Worm (Caenorhabditis elegans) whole organism, L2 larva: ENCODE data around the gene oops-1.

Experiments
- C34F6.9 ChIP-seq: fragments of 150-350 bp; optimal IDR thresholded peaks from 2 replicates; lab custom pipeline; 2014; ENCODE audit warnings: missing biosample characterization, missing genetic modification characterization
- F13H6.1 ChIP-seq: sonication (generic microtip); optimal IDR thresholded peaks from 2 replicates; lab custom pipeline; 2016; ENCODE audit warnings: missing genetic modification characterization, missing compliant biosample characterization
- R02D3.7 ChIP-seq: fragments of 150-350 bp; optimal IDR thresholded peaks from 2 replicates; lab custom pipeline; 2014; ENCODE audit warnings: missing biosample characterization, missing genetic modification characterization
- Y55F3AM.14 ChIP-seq: fragments of 200-800 bp; sonication (Bioruptor generic); optimal IDR thresholded peaks from 2 replicates; lab custom pipeline; 2018; ENCODE audit warnings: mild to moderate bottlenecking, missing genetic modification characterization, missing compliant biosample characterization
- ZK546.5 ChIP-seq: sonication (generic microtip); optimal IDR thresholded peaks from 2 replicates; lab custom pipeline; 2017; ENCODE audit warnings: missing biosample characterization, missing genetic modification characterization
- alr-1 ChIP-seq: fragments of 150-350 bp; optimal IDR thresholded peaks from 2 replicates; lab custom pipeline; 2014; ENCODE audit warnings: missing biosample characterization, missing genetic modification characterization
- aly-2 ChIP-seq: fragments of 150-350 bp; optimal IDR thresholded peaks from 2 replicates; lab custom pipeline; 2014; ENCODE audit warnings: missing biosample characterization, missing genetic modification characterization
- ama-1 ChIP-seq: fragments of 150-350 bp; optimal IDR thresholded peaks from 2 replicates; lab custom pipeline; 2018; ENCODE audit warnings: inconsistent platforms
- blmp-1 ChIP-seq: sonication (generic microtip); optimal IDR thresholded peaks from 2 replicates; lab custom pipeline; 2017; ENCODE audit warnings: missing genetic modification characterization, mild to moderate bottlenecking, missing compliant biosample characterization, antibody characterized with exemption, moderate library complexity; ENCODE audit not compliant: insufficient read depth
- ceh-16 ChIP-seq: fragments of 150-350 bp; optimal IDR thresholded peaks from 2 replicates; lab custom pipeline; 2014; ENCODE audit warnings: missing biosample characterization, missing genetic modification characterization
- ceh-82 ChIP-seq: fragments of 150-350 bp; optimal IDR thresholded peaks from 2 replicates; lab custom pipeline; 2014; ENCODE audit warnings: missing biosample characterization, missing genetic modification characterization
- crh-2 ChIP-seq: sonication (generic microtip); optimal IDR thresholded peaks from 2 replicates; lab custom pipeline; 2017; ENCODE audit warnings: missing biosample characterization, missing genetic modification characterization
- dmd-4 ChIP-seq: sonication (generic microtip); optimal IDR thresholded peaks from 2 replicates; lab custom pipeline; 2017; ENCODE audit warnings: missing biosample characterization, missing genetic modification characterization
- egl-27 ChIP-seq: sonication (generic microtip); optimal IDR thresholded peaks from 3 replicates; lab custom pipeline; 2017; ENCODE audit warnings: missing biosample characterization, missing genetic modification reagents, missing genetic modification characterization
- elt-1 ChIP-seq: fragments of 150-350 bp; optimal IDR thresholded peaks from 2 replicates; lab custom pipeline; 2014; ENCODE audit warnings: missing biosample characterization, missing genetic modification characterization
- elt-3 ChIP-seq: sonication (generic microtip); optimal IDR thresholded peaks from 2 replicates; lab custom pipeline; 2017; ENCODE audit warnings: missing biosample characterization, missing genetic modification characterization
- fos-1 ChIP-seq: fragments of 150-350 bp; optimal IDR thresholded peaks from 2 replicates; lab custom pipeline; 2014; ENCODE audit warnings: missing biosample characterization, missing genetic modification characterization
- gmeb-1 ChIP-seq: fragments of 150-350 bp; optimal IDR thresholded peaks from 2 replicates; lab custom pipeline; 2014; ENCODE audit warnings: missing biosample characterization, missing genetic modification characterization
- lin-11 ChIP-seq: fragments of 150-350 bp; sonication (generic microtip); optimal IDR thresholded peaks from 2 replicates; lab custom pipeline; 2014; ENCODE audit warnings: missing biosample characterization, missing genetic modification characterization, inconsistent platforms, mixed read lengths
- lin-13 ChIP-seq: fragments of 150-350 bp; optimal IDR thresholded peaks from 2 replicates; lab custom pipeline; 2014; ENCODE audit warnings: missing biosample characterization, missing genetic modification reagents, missing genetic modification characterization
- lin-39 ChIP-seq: fragments of 150-350 bp; optimal IDR thresholded peaks from 2 replicates; lab custom pipeline; 2014; ENCODE audit warnings: missing biosample characterization, missing genetic modification reagents, missing genetic modification characterization
- lsy-2 ChIP-seq, 2 experiments: fragments of 150-350 bp in 1 of 2; sonication (generic microtip) in 1 of 2; optimal IDR thresholded peaks; 2 replicates each; lab custom pipeline; 2014 to 2017; ENCODE audit warnings: missing biosample characterization in 2 of 2, missing genetic modification characterization in 2 of 2
- mab-5 ChIP-seq: fragments of 150-350 bp; optimal IDR thresholded peaks from 2 replicates; lab custom pipeline; 2014; ENCODE audit warnings: missing biosample characterization, missing genetic modification characterization
- mbf-1 ChIP-seq: sonication (generic microtip); optimal IDR thresholded peaks from 2 replicates; lab custom pipeline; 2017; ENCODE audit warnings: missing biosample characterization, missing genetic modification characterization
- mdl-1 ChIP-seq, 2 experiments: fragments of 150-350 bp in 1 of 2; sonication (generic microtip) in 1 of 2; optimal IDR thresholded peaks; 2 replicates each; lab custom pipeline; 2017; ENCODE audit warnings: missing biosample characterization in 2 of 2, missing genetic modification characterization in 2 of 2
- nhr-10 ChIP-seq: sonication (generic microtip); optimal IDR thresholded peaks from 2 replicates; lab custom pipeline; 2017; ENCODE audit warnings: missing biosample characterization, missing genetic modification characterization
- nhr-11 ChIP-seq: fragments of 150-350 bp; optimal IDR thresholded peaks from 2 replicates; lab custom pipeline; 2014; ENCODE audit warnings: missing biosample characterization, missing genetic modification characterization
- nhr-12 ChIP-seq: fragments of 150-350 bp; optimal IDR thresholded peaks from 2 replicates; lab custom pipeline; 2014; ENCODE audit warnings: missing biosample characterization, missing genetic modification characterization
- nhr-129 ChIP-seq: fragments of 150-350 bp; optimal IDR thresholded peaks from 2 replicates; lab custom pipeline; 2014; ENCODE audit warnings: missing biosample characterization, missing genetic modification characterization
- nhr-21 ChIP-seq: fragments of 150-350 bp; optimal IDR thresholded peaks from 2 replicates; lab custom pipeline; 2014; ENCODE audit warnings: missing biosample characterization, missing genetic modification characterization
- nhr-23 ChIP-seq: fragments of 150-350 bp; optimal IDR thresholded peaks from 2 replicates; lab custom pipeline; 2014; ENCODE audit warnings: missing biosample characterization, missing genetic modification reagents, missing genetic modification characterization
- nhr-237 ChIP-seq: fragments of 150-350 bp; optimal IDR thresholded peaks from 2 replicates; lab custom pipeline; 2014; ENCODE audit warnings: missing biosample characterization, missing genetic modification characterization
- nhr-25 ChIP-seq: fragments of 150-350 bp; sonication (generic microtip); optimal IDR thresholded peaks from 3 replicates; lab custom pipeline; 2014; ENCODE audit warnings: missing biosample characterization, missing genetic modification characterization
- nhr-6 ChIP-seq: fragments of 150-350 bp; optimal IDR thresholded peaks from 2 replicates; lab custom pipeline; 2014; ENCODE audit warnings: missing biosample characterization, missing genetic modification characterization
- nhr-77 ChIP-seq: fragments of 150-350 bp; optimal IDR thresholded peaks from 2 replicates; lab custom pipeline; 2014; ENCODE audit warnings: missing biosample characterization, missing genetic modification characterization
- peb-1 ChIP-seq: fragments of 150-350 bp; optimal IDR thresholded peaks from 2 replicates; lab custom pipeline; 2014; ENCODE audit warnings: missing biosample characterization, missing genetic modification characterization
- sem-4 ChIP-seq: fragments of 150-350 bp; optimal IDR thresholded peaks from 2 replicates; lab custom pipeline; 2014; ENCODE audit warnings: missing biosample characterization, missing genetic modification reagents, missing genetic modification characterization
- skn-1 ChIP-seq: sonication (generic microtip); optimal IDR thresholded peaks from 2 replicates; lab custom pipeline; 2017; ENCODE audit warnings: missing biosample characterization, missing genetic modification characterization
- sma-3 ChIP-seq: sonication (generic microtip); optimal IDR thresholded peaks from 2 replicates; lab custom pipeline; 2016; ENCODE audit warnings: missing genetic modification reagents, missing genetic modification characterization, missing compliant biosample characterization
- sma-9 ChIP-seq, 2 experiments: fragments of 150-350 bp in 1 of 2; sonication (generic microtip) in 1 of 2; optimal IDR thresholded peaks; 2 replicates each; lab custom pipeline; 2014 to 2016; ENCODE audit warnings: missing genetic modification characterization in 2 of 2, mild to moderate bottlenecking in 1 of 2, missing biosample characterization in 1 of 2, missing compliant biosample characterization in 1 of 2, missing genetic modification reagents in 1 of 2, moderate library complexity in 1 of 2
- snpc-4 ChIP-seq: fragments of 150-350 bp; optimal IDR thresholded peaks from 2 replicates; lab custom pipeline; 2014; ENCODE audit warnings: missing biosample characterization, missing genetic modification characterization
- unc-39 ChIP-seq: fragments of 150-350 bp; optimal IDR thresholded peaks from 2 replicates; lab custom pipeline; 2014; ENCODE audit warnings: missing biosample characterization, missing genetic modification characterization
- unc-55 ChIP-seq: fragments of 150-350 bp; sonication (generic microtip); optimal IDR thresholded peaks from 3 replicates; lab custom pipeline; 2014; ENCODE audit warnings: missing biosample characterization, missing genetic modification reagents, missing genetic modification characterization
- unc-62 ChIP-seq: fragments of 150-350 bp; optimal IDR thresholded peaks from 2 replicates; lab custom pipeline; 2014; ENCODE audit warnings: missing biosample characterization, missing genetic modification reagents, missing genetic modification characterization
- zag-1 ChIP-seq: fragments of 150-350 bp; optimal IDR thresholded peaks from 2 replicates; lab custom pipeline; 2014; ENCODE audit warnings: missing biosample characterization, missing genetic modification characterization
- ztf-1 ChIP-seq: fragments of 200-800 bp; sonication (Bioruptor generic); conservative IDR thresholded peaks from 2 replicates; pipeline ENCODE4 v1.3.6; 2022; ENCODE audit warnings: missing genetic modification characterization, missing compliant biosample characterization
- ztf-11 ChIP-seq: sonication (generic microtip); optimal IDR thresholded peaks from 2 replicates; lab custom pipeline; 2017; ENCODE audit warnings: missing biosample characterization, missing genetic modification characterization
- ztf-4 ChIP-seq: fragments of 150-350 bp; optimal IDR thresholded peaks from 2 replicates; lab custom pipeline; 2014; ENCODE audit warnings: missing biosample characterization, missing genetic modification characterization

Gene oops-1

ce11 chrIV:5766804-5767203, 47.1 kb downstream of the oops-1 start:
- TF ChIP-seq ceh-82 (tag; lab: Kevin White, UChicago): no peak
- no peak for TF ChIP-seq unc-39
- no peak for TF ChIP-seq alr-1 (tag; lab: Kevin White, UChicago)
- no peak for TF ChIP-seq nhr-23 (tag; lab: Kevin White, UChicago)
- no peak for TF ChIP-seq elt-3
- TF ChIP-seq peb-1 (tag; lab: Kevin White, UChicago): no peak
- no peak for TF ChIP-seq gmeb-1
- no peak for TF ChIP-seq nhr-6 (tag; lab: Kevin White, UChicago)
- TF ChIP-seq nhr-10 (tag; lab: Kevin White, UChicago): no peak

ce11 chrIV:5765652-5766051, 48.3 kb downstream of the oops-1 start:
- TF ChIP-seq lin-39 (tag; lab: Kevin White, UChicago): no peak
- TF ChIP-seq nhr-23 (tag; lab: Kevin White, UChicago): no peak
- no peak for TF ChIP-seq nhr-10 (tag; lab: Kevin White, UChicago)
- TF ChIP-seq nhr-25: peak; percentile 45
- TF ChIP-seq ceh-82 (tag; lab: Kevin White, UChicago): no peak
- peak; percentile 17 for TF ChIP-seq egl-27 (tag; lab: Kevin White, UChicago)
- TF ChIP-seq lsy-2 (tag; optimal IDR thresholded peaks at IDR 0.05; lab: Kevin White, UChicago): no peak
- no peak for TF ChIP-seq unc-62 (GFP tag; lab: Kevin White, UChicago)
- TF ChIP-seq nhr-237 (tag; lab: Kevin White, UChicago): no peak
- TF ChIP-seq fos-1: peak; percentile 52
- no peak for TF ChIP-seq ztf-11
- no peak for TF ChIP-seq Y55F3AM.14 (GFP tag; lab: Kevin White, UChicago)
- TF ChIP-seq nhr-21 (tag; lab: Kevin White, UChicago): peak; percentile 36
- TF ChIP-seq ama-1: no peak
- TF ChIP-seq mab-5 (tag; lab: Kevin White, UChicago): no peak
- no peak for TF ChIP-seq lin-11 (tag; lab: Kevin White, UChicago)
- no peak for TF ChIP-seq C34F6.9
- peak; percentile 78 for TF ChIP-seq sma-9 (GFP tag; optimal IDR thresholded peaks at IDR 0.05; lab: Kevin White, UChicago)
- TF ChIP-seq sma-9 (tag; optimal IDR thresholded peaks at IDR 0.05; lab: Kevin White, UChicago): no peak
- no peak for TF ChIP-seq lin-13 (GFP tag; lab: Kevin White, UChicago)
- TF ChIP-seq nhr-12 (tag; lab: Kevin White, UChicago): no peak
- no peak for TF ChIP-seq dmd-4 (tag; lab: Kevin White, UChicago)
- TF ChIP-seq nhr-77: no peak
- TF ChIP-seq ztf-4: no peak
- TF ChIP-seq sem-4 (tag; lab: Kevin White, UChicago): no peak
- no peak for TF ChIP-seq mbf-1
- no peak for TF ChIP-seq ztf-1 (GFP tag; lab: Robert Waterston, UW)
- TF ChIP-seq snpc-4 (tag; lab: Kevin White, UChicago): no peak
- no peak for TF ChIP-seq mdl-1 (tag; optimal IDR thresholded peaks at IDR 0.05; lab: Kevin White, UChicago)
- TF ChIP-seq elt-3: no peak
- no peak for TF ChIP-seq skn-1 (tag; lab: Kevin White, UChicago)
- peak; percentile 93 for TF ChIP-seq blmp-1 (tag; lab: Kevin White, UChicago)
- peak; percentile 3 for TF ChIP-seq ceh-16 (tag; lab: Kevin White, UChicago)
- TF ChIP-seq crh-2 (tag; lab: Kevin White, UChicago): peak; percentile 53
- TF ChIP-seq aly-2 (tag; lab: Kevin White, UChicago): no peak
- TF ChIP-seq nhr-11 (tag; lab: Kevin White, UChicago): no peak
- TF ChIP-seq peb-1 (tag; lab: Kevin White, UChicago): no peak
- no peak for TF ChIP-seq unc-55 (GFP tag; lab: Kevin White, UChicago)
- no peak for TF ChIP-seq R02D3.7 (tag; lab: Kevin White, UChicago)
- no peak for TF ChIP-seq ZK546.5 (tag; lab: Kevin White, UChicago)
- TF ChIP-seq alr-1 (tag; lab: Kevin White, UChicago): no peak
- TF ChIP-seq nhr-6 (tag; lab: Kevin White, UChicago): no peak
- peak; percentile 18 for TF ChIP-seq gmeb-1
- TF ChIP-seq elt-1 (tag; lab: Kevin White, UChicago): no peak
- no peak for TF ChIP-seq zag-1 (tag; lab: Kevin White, UChicago)
- TF ChIP-seq sma-3 (GFP tag; lab: Kevin White, UChicago): peak; percentile 25
- peak; percentile 1 for TF ChIP-seq F13H6.1 (tag; lab: Kevin White, UChicago)
- TF ChIP-seq nhr-129 (tag; lab: Kevin White, UChicago): peak; percentile 48
